Fruit fly (Drosophila melanogaster) whole organism, pupa: Measurements from ENCODE around the gene CG16903.

Experiments
- CG10348 ChIP-seq: fragments of 200-800 bp; sonication (Bioruptor generic); IDR thresholded peaks from 2 replicates; pipeline ENCODE4 v1.3.6; 2022; ENCODE audit warnings: missing biosample characterization, missing genetic modification characterization
- CG12605 ChIP-seq: fragments of 200-800 bp; sonication (Bioruptor generic); IDR thresholded peaks from 2 replicates; pipeline ENCODE4 v1.3.6; 2022; ENCODE audit warnings: missing biosample characterization, missing genetic modification characterization
- CG13204 ChIP-seq: fragments of 200-800 bp; sonication (Bioruptor generic); optimal IDR thresholded peaks from 2 replicates; lab custom pipeline; 2018; ENCODE audit warnings: missing biosample characterization, mild to moderate bottlenecking, missing genetic modification characterization, moderate library complexity
- CG14655 ChIP-seq: fragments of 200-800 bp; sonication (Bioruptor generic); optimal IDR thresholded peaks from 3 replicates; lab custom pipeline; 2017; ENCODE audit warnings: mild to moderate bottlenecking, missing biosample characterization, missing genetic modification reagents, missing genetic modification characterization
- CG15710 ChIP-seq: fragments of 200-800 bp; sonication (Bioruptor generic); optimal IDR thresholded peaks from 2 replicates; lab custom pipeline; 2018; ENCODE audit warnings: missing biosample characterization, mild to moderate bottlenecking, missing genetic modification characterization, moderate library complexity
- CG17806 ChIP-seq: fragments of 200-800 bp; sonication (Bioruptor generic); optimal IDR thresholded peaks from 2 replicates; lab custom pipeline; 2018; ENCODE audit warnings: missing biosample characterization, mild to moderate bottlenecking, missing genetic modification characterization, moderate library complexity
- CG32121 ChIP-seq: fragments of 200-800 bp; sonication (Bioruptor generic); IDR thresholded peaks from 2 replicates; pipeline ENCODE4 v1.3.6; 2022; ENCODE audit warnings: missing biosample characterization, missing genetic modification characterization
- CG34367 ChIP-seq: fragments of 200-800 bp; sonication (Bioruptor generic); optimal IDR thresholded peaks from 2 replicates; lab custom pipeline; 2018; ENCODE audit warnings: missing biosample characterization, mild to moderate bottlenecking, missing genetic modification characterization
- CG4496 ChIP-seq: fragments of 200-800 bp; sonication (Bioruptor generic); IDR thresholded peaks from 3 replicates; pipeline ENCODE4 v1.3.6; 2022; ENCODE audit warnings: missing biosample characterization, missing genetic modification characterization
- CG8159 ChIP-seq: fragments of 200-800 bp; sonication (Bioruptor generic); optimal IDR thresholded peaks from 3 replicates; lab custom pipeline; 2018; ENCODE audit warnings: missing biosample characterization, mild to moderate bottlenecking, missing genetic modification characterization, moderate library complexity
- CG8301 ChIP-seq: fragments of 200-800 bp; sonication (Bioruptor generic); optimal IDR thresholded peaks from 2 replicates; lab custom pipeline; 2018; ENCODE audit warnings: missing biosample characterization, mild to moderate bottlenecking, missing genetic modification characterization
- CG9948 ChIP-seq: fragments of 200-800 bp; sonication (Bioruptor generic); optimal IDR thresholded peaks from 2 replicates; lab custom pipeline; 2018; ENCODE audit warnings: missing biosample characterization, mild to moderate bottlenecking, missing genetic modification characterization, moderate library complexity
- D1 ChIP-seq: fragments of 200-800 bp; sonication (Bioruptor generic); optimal IDR thresholded peaks from 2 replicates; lab custom pipeline; 2018; ENCODE audit warnings: missing biosample characterization, mild to moderate bottlenecking, missing genetic modification characterization, moderate library complexity
- EcR ChIP-seq: fragments of 200-800 bp; sonication (Bioruptor generic); optimal IDR thresholded peaks from 3 replicates; lab custom pipeline; 2019; ENCODE audit warnings: missing biosample characterization, missing genetic modification characterization, mild to moderate bottlenecking, moderate library complexity, missing genetic modification reagents
- Ets98B ChIP-seq: fragments of 200-800 bp; sonication (Bioruptor generic); IDR thresholded peaks from 2 replicates; pipeline ENCODE4 v1.3.6; 2022; ENCODE audit warnings: missing biosample characterization, missing genetic modification characterization
- Pif1A ChIP-seq: fragments of 200-800 bp; sonication (Bioruptor generic); optimal IDR thresholded peaks from 3 replicates; lab custom pipeline; 2016; ENCODE audit warnings: missing biosample characterization, missing genetic modification characterization
- Pif1B ChIP-seq: fragments of 200-800 bp; sonication (Bioruptor generic); optimal IDR thresholded peaks from 3 replicates; lab custom pipeline; 2016; ENCODE audit warnings: missing biosample characterization, missing genetic modification characterization
- Snoo ChIP-seq: fragments of 200-800 bp; sonication (Bioruptor generic); optimal IDR thresholded peaks from 3 replicates; lab custom pipeline; 2017; ENCODE audit warnings: missing biosample characterization, mild to moderate bottlenecking, missing genetic modification characterization, inconsistent platforms
- fd96Ca ChIP-seq: fragments of 200-800 bp; sonication (Bioruptor generic); IDR thresholded peaks from 3 replicates; pipeline ENCODE4 v1.3.6; 2022; ENCODE audit warnings: missing biosample characterization, missing genetic modification characterization
- gl ChIP-seq: fragments of 200-800 bp; sonication (Bioruptor generic); optimal IDR thresholded peaks from 2 replicates; lab custom pipeline; 2018; ENCODE audit warnings: missing biosample characterization, mild to moderate bottlenecking, missing genetic modification characterization
- rn ChIP-seq: fragments of 200-800 bp; sonication (Bioruptor generic); IDR thresholded peaks from 2 replicates; pipeline ENCODE4 v1.3.6; 2022; ENCODE audit warnings: missing biosample characterization, missing genetic modification characterization

CG16903 gene

DNA sequence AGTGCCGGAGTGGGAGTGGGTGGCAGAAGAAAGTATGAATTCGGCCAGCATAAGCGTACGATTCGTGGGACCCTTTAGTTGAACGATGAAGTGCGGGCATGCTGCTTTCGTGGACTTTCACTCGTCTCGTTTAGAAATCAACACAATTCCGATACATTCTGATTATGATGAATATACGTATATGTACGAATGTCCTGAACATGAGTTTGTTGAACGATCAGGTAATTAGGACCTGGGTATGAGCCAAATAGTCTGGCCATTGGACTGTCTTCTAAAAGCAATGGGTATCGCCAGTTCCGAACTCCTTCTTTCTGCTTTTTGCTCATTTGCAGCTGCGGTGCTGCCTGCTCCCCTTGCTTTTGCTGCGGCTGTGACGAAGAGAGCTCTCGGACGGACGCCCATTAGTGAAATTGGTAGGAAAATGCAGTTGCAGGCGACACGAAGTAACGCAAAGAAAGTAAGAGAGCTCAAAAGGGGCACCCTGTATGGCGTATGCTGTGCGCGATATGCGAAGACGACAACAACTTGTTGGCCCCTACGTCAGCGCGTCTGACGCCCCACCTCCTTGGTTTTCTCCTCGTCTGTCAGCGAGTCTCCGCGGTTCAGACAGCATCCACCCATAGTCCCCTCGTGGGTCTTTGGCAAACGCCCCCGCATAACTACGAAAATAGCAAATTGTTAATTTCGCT, 43.3 kb downstream of the CG16903 start:
- TF ChIP-seq CG34367 (no peak), Pif1A (GFP tag; lab: Kevin White, UChicago) (peak; percentile 19), Pif1B (GFP tag; lab: Kevin White, UChicago) (peak; percentile 1), CG13204 (GFP tag; lab: Kevin White, UChicago) (no peak), gl (tag; lab: Kevin White, UChicago) (no peak), CG14655 (peak; percentile 63), CG15710 (no peak), CG9948 (tag; lab: Kevin White, UChicago) (no peak), CG12605 (no peak), CG17806 (no peak), CG4496 (GFP tag; lab: Robert Waterston, UW) (no peak; the same call in 2 of the 3 replicates), Ets98B (GFP tag; lab: Robert Waterston, UW) (no peak; the same call in 1 of the 2 replicates), rn (no peak), CG8159 (tag; lab: Kevin White, UChicago) (no peak), D1 (tag; lab: Kevin White, UChicago) (no peak), Snoo (tag; lab: Kevin White, UChicago) (no peak), fd96Ca (no peak), EcR (no peak), CG8301 (tag; lab: Kevin White, UChicago) (peak; percentile 52), CG10348 (GFP tag; lab: Robert Waterston, UW) (no peak), CG32121 (GFP tag; lab: Robert Waterston, UW) (no peak)

DNA sequence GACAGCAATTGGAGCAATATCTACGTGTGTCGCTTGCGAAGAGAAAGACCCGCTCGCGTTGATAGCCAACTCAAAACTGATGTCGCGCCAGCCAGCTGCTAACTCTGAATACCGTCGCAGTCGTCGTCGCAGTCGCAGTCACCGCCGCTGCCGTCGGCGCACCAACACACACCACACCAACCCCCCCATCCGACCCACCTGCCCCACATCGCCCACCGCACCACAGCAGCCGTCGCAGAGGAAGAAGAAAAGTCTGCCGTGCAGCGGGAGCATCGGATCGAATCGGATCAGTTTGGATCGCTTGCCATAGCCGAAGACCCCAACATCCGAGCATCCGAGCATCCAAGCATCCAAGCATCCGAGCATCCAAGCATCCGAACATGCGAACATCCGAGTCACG, 43.8 kb downstream of the CG16903 start:
- TF ChIP-seq CG8301 (tag; lab: Kevin White, UChicago) (no peak), Snoo (tag; lab: Kevin White, UChicago) (no peak), D1 (tag; lab: Kevin White, UChicago) (no peak), CG9948 (tag; lab: Kevin White, UChicago) (no peak), CG15710 (no peak), CG17806 (no peak), CG12605 (0 out of 2 replicates have a peak, but pooled peaks have one; percentile 8), EcR (no peak), gl (tag; lab: Kevin White, UChicago) (no peak), Ets98B (GFP tag; lab: Robert Waterston, UW) (peak; percentile 50; the same call in 1 of the 2 replicates), rn (no peak), CG32121 (GFP tag; lab: Robert Waterston, UW) (0 out of 2 replicates have a peak, but pooled peaks have one; percentile 34), Pif1A (GFP tag; lab: Kevin White, UChicago) (no peak), CG34367 (no peak), Pif1B (GFP tag; lab: Kevin White, UChicago) (no peak), CG8159 (tag; lab: Kevin White, UChicago) (no peak), CG10348 (GFP tag; lab: Robert Waterston, UW) (no peak), CG4496 (GFP tag; lab: Robert Waterston, UW) (peak; percentile 80), CG14655 (no peak), CG13204 (GFP tag; lab: Kevin White, UChicago) (peak; percentile 99), fd96Ca (0 out of 3 replicates have a peak, but pooled peaks have one; percentile 5)

DNA sequence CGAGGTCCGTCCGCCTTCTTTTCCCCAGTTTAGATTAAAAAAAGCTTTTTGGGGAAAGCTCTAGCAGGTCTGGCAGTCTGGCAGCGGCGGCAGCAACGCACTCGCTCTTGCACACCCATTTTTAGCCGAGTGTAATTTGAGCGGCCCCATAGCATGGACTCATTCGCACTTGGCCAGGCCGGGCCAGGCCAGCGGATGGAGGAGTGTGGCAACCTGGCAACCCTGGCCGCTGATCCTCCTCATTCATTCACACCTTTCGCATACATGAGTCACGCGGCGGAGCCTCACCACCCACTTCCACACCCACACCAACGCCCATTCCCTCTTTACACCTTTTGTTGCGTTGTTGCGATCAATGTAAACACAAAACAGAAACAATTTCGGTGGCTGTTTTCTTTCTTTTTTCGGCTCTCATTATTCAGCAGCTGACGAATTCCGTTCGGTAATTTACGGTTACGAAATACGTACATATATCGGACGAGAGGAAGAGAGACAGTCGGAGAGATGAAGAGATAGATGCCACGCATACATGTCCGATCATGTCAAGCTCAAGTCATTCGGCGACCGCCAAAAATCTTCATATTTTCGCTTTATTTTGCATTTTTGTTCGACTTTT, 47.3 kb downstream of the CG16903 start:
- TF ChIP-seq CG34367 = no peak
- no peak for TF ChIP-seq CG15710
- 0 out of 2 replicates have a peak, but pooled peaks have one; percentile 11 for TF ChIP-seq CG32121 (GFP tag; lab: Robert Waterston, UW)
- no peak for TF ChIP-seq Pif1B (GFP tag; lab: Kevin White, UChicago)
- no peak for TF ChIP-seq CG4496 (GFP tag; lab: Robert Waterston, UW)
- TF ChIP-seq Ets98B (GFP tag; lab: Robert Waterston, UW) = no peak; the same call in 1 of the 2 replicates
- no peak for TF ChIP-seq CG13204 (GFP tag; lab: Kevin White, UChicago)
- no peak for TF ChIP-seq CG17806
- no peak for TF ChIP-seq D1 (tag; lab: Kevin White, UChicago)

DNA sequence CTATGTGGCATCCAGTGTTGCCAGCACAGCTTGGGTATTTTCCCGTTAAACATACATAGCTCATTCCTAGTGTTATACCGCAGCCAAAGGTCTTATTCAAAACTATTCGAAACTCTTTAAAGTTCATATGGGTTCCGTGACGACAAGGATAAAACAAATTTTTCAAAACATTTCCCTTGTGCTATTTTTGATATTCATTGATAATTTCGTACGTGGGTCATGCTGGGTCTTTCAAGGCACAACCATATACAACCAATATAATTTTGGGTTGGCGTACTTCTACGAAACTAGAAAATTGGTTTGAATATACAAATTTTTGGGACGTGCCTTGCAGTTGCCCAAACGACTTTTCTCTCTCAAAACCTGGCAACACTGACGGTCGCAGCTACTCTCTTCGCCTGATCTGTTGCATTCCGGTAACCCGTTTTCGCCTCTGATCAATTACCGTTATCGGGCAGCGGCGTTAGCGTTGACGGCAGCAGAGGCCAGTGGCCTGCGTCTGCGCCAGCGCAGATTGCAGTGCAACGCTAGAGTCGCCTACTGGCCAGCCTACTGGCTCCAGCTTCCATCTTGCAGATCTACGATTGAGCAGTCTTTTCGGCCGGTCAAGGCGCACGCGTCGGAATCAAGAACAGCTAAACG, 47.9 kb downstream of the CG16903 start:
- TF ChIP-seq CG14655 (peak; percentile 6), CG4496 (GFP tag; lab: Robert Waterston, UW) (no peak), EcR (peak; percentile 61), CG8301 (tag; lab: Kevin White, UChicago) (peak; percentile 35)

DNA sequence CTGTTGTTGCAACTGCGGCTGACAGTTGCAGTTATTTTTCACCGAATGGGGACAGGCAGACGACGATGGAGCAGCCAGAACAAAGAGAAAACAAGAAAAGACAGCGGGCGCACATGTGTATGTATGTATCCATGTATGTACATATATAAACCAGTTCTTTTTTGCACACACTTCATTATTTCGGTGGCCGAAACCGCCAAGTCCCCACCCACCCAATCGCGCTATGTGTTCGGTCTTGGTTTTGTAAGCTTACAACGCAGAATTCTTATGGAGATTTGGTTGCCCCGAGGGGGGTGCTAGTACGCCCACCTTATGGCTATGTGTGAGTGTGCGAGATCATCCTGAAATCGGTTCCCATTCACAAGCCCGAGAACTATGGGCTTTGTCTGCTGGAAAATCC, 48.9 kb downstream of the CG16903 start:
- TF ChIP-seq CG10348 (GFP tag; lab: Robert Waterston, UW) (no peak), CG14655 (no peak), CG13204 (GFP tag; lab: Kevin White, UChicago) (peak; percentile 26)
- TF ChIP-seq, all 21 proteins: peak for 1
